Worm (Caenorhabditis elegans): ENCODE data around the gene K11H3.2.

- TF ChIP-seq scrt-1 (GFP tag; IDR thresholded peaks at IDR 0.05) (no peak), tbx-37 (GFP tag; conservative IDR thresholded peaks at IDR 0.05) (no peak), ama-1 (optimal IDR thresholded peaks at IDR 0.05) (no peak), ets-7 (tag; optimal IDR thresholded peaks at IDR 0.05) (no peak), pes-1 (GFP tag; IDR thresholded peaks at IDR 0.05) (no peak), hmbx-1 (tag; optimal IDR thresholded peaks at IDR 0.05) (no peak), B0310.2 (tag; optimal IDR thresholded peaks at IDR 0.05) (no peak), F13C5.2 (tag; optimal IDR thresholded peaks at IDR 0.05) (no peak), ceh-36 (tag; optimal IDR thresholded peaks at IDR 0.05) (no peak)
These were observed 49.7 kb upstream of the K11H3.2 start, which contains the start of gene srxa-10 for ce11 chrIII:9796448-9796847.

All from whole organism, early embryonic.